Worm (Caenorhabditis elegans): ENCODE measurements around the gene K09F5.1.

- TF ChIP-seq ceh-19 (GFP tag; optimal IDR thresholded peaks at IDR 0.05) (no peak), elt-2 (tag; optimal IDR thresholded peaks at IDR 0.05) (no peak), ref-2 (tag; optimal IDR thresholded peaks at IDR 0.05) (no peak), dmd-4 (tag; optimal IDR thresholded peaks at IDR 0.05; ENCODE audit: borderline replicate concordance) (no peak), pat-9 (tag; optimal IDR thresholded peaks at IDR 0.05) (no peak)
These were observed 40.1 kb downstream of the K09F5.1 start, which contains the start of gene ZK154.1 for ce11 chrX:7779527-7780033.

Measured in whole organism, late embryonic.